Fruit fly (Drosophila melanogaster): Measurements from ENCODE around the gene CG12011.

CG12011 gene

DNA sequence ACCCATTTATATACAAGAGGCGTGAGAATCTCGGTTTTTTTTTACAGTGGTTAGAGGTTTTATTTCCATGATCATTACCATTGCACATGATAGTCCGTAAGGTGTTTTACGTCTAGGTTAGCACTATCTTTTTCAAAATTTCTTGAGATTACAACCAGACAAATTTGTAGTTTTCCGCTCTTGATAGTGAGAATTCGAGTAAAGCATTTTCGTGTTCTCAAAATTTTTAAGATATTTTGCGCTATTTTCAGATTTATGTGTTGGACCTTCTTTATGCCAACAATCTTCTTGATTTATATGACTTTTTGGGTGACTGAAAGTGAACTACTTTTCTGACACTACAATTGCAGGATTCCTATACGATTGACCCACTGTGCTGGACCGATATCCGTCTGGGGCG lies 46.7 kb downstream of the CG12011 start (continued):
- no peak for TF ChIP-seq Sry-δ (GFP tag; optimal IDR thresholded peaks at IDR 0.05)
- TF ChIP-seq CG11696 (GFP tag; IDR thresholded peaks at IDR 0.05) = no peak
- peak; percentile 53 for TF ChIP-seq dmrt99B (tag; optimal IDR thresholded peaks at IDR 0.05)
- TF ChIP-seq CG12071 (GFP tag; optimal IDR thresholded peaks at IDR 0.05) = no peak
- TF ChIP-seq CG7928 (GFP tag; optimal IDR thresholded peaks at IDR 0.05) = no peak
- no peak for TF ChIP-seq CG10654 (GFP tag; optimal IDR thresholded peaks at IDR 0.05)
- no peak for TF ChIP-seq corto (GFP tag; optimal IDR thresholded peaks at IDR 0.05)
- no peak for TF ChIP-seq cato (GFP tag; optimal IDR thresholded peaks at IDR 0.05; ENCODE audit: borderline replicate concordance)
- no peak for TF ChIP-seq CG16779 (GFP tag; IDR thresholded peaks at IDR 0.05)
- no peak for TF ChIP-seq her (GFP tag; optimal IDR thresholded peaks at IDR 0.05)
- no peak for TF ChIP-seq Lpt (GFP tag; optimal IDR thresholded peaks at IDR 0.05)
- no peak for TF ChIP-seq Abd-B (GFP tag; optimal IDR thresholded peaks at IDR 0.05)
- TF ChIP-seq CG18011 (GFP tag; optimal IDR thresholded peaks at IDR 0.05) = no peak
- TF ChIP-seq CG15269 (tag; optimal IDR thresholded peaks at IDR 0.05) = peak; percentile 13
- no peak for TF ChIP-seq oc (tag; optimal IDR thresholded peaks at IDR 0.05)
- TF ChIP-seq unpg (GFP tag; optimal IDR thresholded peaks at IDR 0.05) = no peak
- TF ChIP-seq Atf-2 (GFP tag; optimal IDR thresholded peaks at IDR 0.05) = no peak
- TF ChIP-seq grau (tag; optimal IDR thresholded peaks at IDR 0.05) = peak; percentile 9
- no peak for TF ChIP-seq lbe (GFP tag; optimal IDR thresholded peaks at IDR 0.05)
- TF ChIP-seq insv (GFP tag; optimal IDR thresholded peaks at IDR 0.05) = no peak
- no peak for TF ChIP-seq GATAe (GFP tag; conservative IDR thresholded peaks at IDR 0.05)
- TF ChIP-seq schlank (tag; optimal IDR thresholded peaks at IDR 0.05) = no peak
- TF ChIP-seq sens (GFP tag) = peak; percentile 53
- no peak for TF ChIP-seq CG4424 (GFP tag; optimal IDR thresholded peaks at IDR 0.05)
- 0 out of 2 replicates have a peak, but pooled peaks have one; percentile 15 for TF ChIP-seq sisA (GFP tag; IDR thresholded peaks at IDR 0.05)
- TF ChIP-seq CG7271 (tag; optimal IDR thresholded peaks at IDR 0.05) = no peak
- TF ChIP-seq Dfd (GFP tag; optimal IDR thresholded peaks at IDR 0.05) = no peak
- no peak for TF ChIP-seq CG13424 (tag; optimal IDR thresholded peaks at IDR 0.05)
- TF ChIP-seq CG6272 (GFP tag; IDR thresholded peaks at IDR 0.05) = no peak
- TF ChIP-seq Ets97D (GFP tag; optimal IDR thresholded peaks at IDR 0.05) = no peak
- TF ChIP-seq CG17359 (tag; optimal IDR thresholded peaks at IDR 0.05) = no peak
- TF ChIP-seq ind (GFP tag; optimal IDR thresholded peaks at IDR 0.05) = peak; percentile 23
- no peak for TF ChIP-seq Adf1 (GFP tag; IDR thresholded peaks at IDR 0.05)
- TF ChIP-seq CG5953 (GFP tag; IDR thresholded peaks at IDR 0.05) = no peak
- TF ChIP-seq Ravus (GFP tag; IDR thresholded peaks at IDR 0.05) = no peak
- no peak for TF ChIP-seq hth (optimal IDR thresholded peaks at IDR 0.05)
- TF ChIP-seq CG10366 (GFP tag; IDR thresholded peaks at IDR 0.05) = peak; percentile 26; the same call in 1 of the 2 replicates
- TF ChIP-seq nerfin-2 (GFP tag; IDR thresholded peaks at IDR 0.05; ENCODE audit: partially characterized antibody) = no peak
- TF ChIP-seq CG6854 (GFP tag; optimal IDR thresholded peaks at IDR 0.05) = no peak
- no peak for TF ChIP-seq fu2 (GFP tag; optimal IDR thresholded peaks at IDR 0.05)
- TF ChIP-seq CG10209 (GFP tag; optimal IDR thresholded peaks at IDR 0.05) = no peak
- no peak for TF ChIP-seq CG9727 (GFP tag; optimal IDR thresholded peaks at IDR 0.05)
- no peak for TF ChIP-seq kni (GFP tag; optimal IDR thresholded peaks at IDR 0.05)
- no peak for TF ChIP-seq Xbp1 (GFP tag; optimal IDR thresholded peaks at IDR 0.05)
- TF ChIP-seq CG6765 (GFP tag; optimal IDR thresholded peaks at IDR 0.05) = no peak
- no peak for TF ChIP-seq MTF-1 (GFP tag; optimal IDR thresholded peaks at IDR 0.05; ENCODE audit: borderline replicate concordance)
- no peak for TF ChIP-seq CG7745 (tag; optimal IDR thresholded peaks at IDR 0.05)
- TF ChIP-seq Fer3 (tag; optimal IDR thresholded peaks at IDR 0.05) = no peak
- no peak for TF ChIP-seq CG3065 (GFP tag; optimal IDR thresholded peaks at IDR 0.05)
- TF ChIP-seq CG9215 (GFP tag; IDR thresholded peaks at IDR 0.05) = no peak
- TF ChIP-seq mld (GFP tag; IDR thresholded peaks at IDR 0.05; ENCODE audit: partially characterized antibody) = no peak
- no peak for TF ChIP-seq Oaz (GFP tag; IDR thresholded peaks at IDR 0.05)
